Fruit fly (Drosophila melanogaster) whole organism, embryonic: ENCODE data around the gene Dora.

Experiments
- CG13894 ChIP-seq: fragments of 200-800 bp; sonication (Bioruptor generic); optimal IDR thresholded peaks from 3 replicates; lab custom pipeline; 2018; ENCODE audit warnings: missing biosample characterization, mild to moderate bottlenecking, missing genetic modification characterization, moderate library complexity
- CG15601 ChIP-seq: fragments of 200-800 bp; sonication (Bioruptor generic); optimal IDR thresholded peaks from 3 replicates; lab custom pipeline; 2019; ENCODE audit warnings: missing biosample characterization, mild to moderate bottlenecking, missing genetic modification characterization, moderate library complexity
- CG6254 ChIP-seq: fragments of 200-800 bp; sonication (Bioruptor generic); optimal IDR thresholded peaks from 3 replicates; lab custom pipeline; 2017; ENCODE audit warnings: mild to moderate bottlenecking, missing biosample characterization, missing genetic modification reagents, missing genetic modification characterization
- E2f1 ChIP-seq: fragments of 200-800 bp; sonication (Bioruptor generic); IDR thresholded peaks from 2 replicates; pipeline ENCODE4 v1.3.6; 2022; ENCODE audit warnings: missing biosample characterization, missing genetic modification characterization
- lab ChIP-seq: fragments of 200-800 bp; sonication (Bioruptor generic); optimal IDR thresholded peaks from 3 replicates; lab custom pipeline; 2017; ENCODE audit warnings: missing biosample characterization, missing genetic modification characterization, mild to moderate bottlenecking, moderate library complexity, missing genetic modification reagents

- TF ChIP-seq CG13894 (tag; lab: Kevin White, UChicago): no peak
- TF ChIP-seq CG15601 (tag; lab: Kevin White, UChicago): no peak
- no peak for TF ChIP-seq CG6254 (GFP tag; lab: Kevin White, UChicago)
- TF ChIP-seq lab: peak; percentile 67
- no peak for TF ChIP-seq E2f1
These were observed 29.4 kb upstream of the Dora start for dm6 chrX:18834399-18834798.
